Worm (Caenorhabditis elegans): Measurements from ENCODE around the gene ucr-2.1.

DNA sequence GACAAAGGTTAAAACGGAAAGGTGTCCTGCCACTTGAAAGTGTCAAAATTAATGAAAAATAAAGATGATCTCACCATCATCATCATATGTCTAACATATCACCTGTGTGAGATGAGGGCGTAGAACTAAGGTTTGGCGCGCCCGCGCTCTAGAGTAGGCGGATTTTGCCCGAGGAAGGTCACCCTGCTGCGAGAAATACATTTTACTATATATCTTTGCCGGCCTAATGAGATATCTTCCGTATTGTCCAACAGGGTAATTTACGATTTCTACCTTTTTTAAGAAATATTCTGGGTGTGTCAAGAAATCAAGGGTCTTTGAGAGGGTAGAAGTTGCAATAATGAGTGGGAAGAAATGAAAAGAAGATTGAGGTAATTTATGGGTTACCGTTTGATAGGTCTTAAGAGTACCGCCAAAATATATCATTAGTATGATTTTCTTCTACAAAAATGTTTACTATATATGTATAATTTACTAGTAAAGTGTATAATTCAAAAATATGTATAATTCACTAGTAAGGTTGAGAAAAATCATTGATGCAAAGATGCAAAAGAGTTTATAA is 10.2 kb upstream of the ucr-2.1 start:
- no peak for TF ChIP-seq elt-3 (tag; optimal IDR thresholded peaks at IDR 0.05)
- no peak for TF ChIP-seq tbx-2 (tag; optimal IDR thresholded peaks at IDR 0.05)
- TF ChIP-seq fkh-2 (tag; optimal IDR thresholded peaks at IDR 0.05), result no peak
- no peak for TF ChIP-seq skn-1 (tag; optimal IDR thresholded peaks at IDR 0.05)
- TF ChIP-seq aly-2 (tag; optimal IDR thresholded peaks at IDR 0.05), result no peak
- no peak for TF ChIP-seq lin-15B (tag; optimal IDR thresholded peaks at IDR 0.05)
- no peak for TF ChIP-seq pqm-1 (tag; optimal IDR thresholded peaks at IDR 0.05)
- TF ChIP-seq ZK546.5 (tag; optimal IDR thresholded peaks at IDR 0.05), result no peak
- no peak for TF ChIP-seq nhr-77 (tag; optimal IDR thresholded peaks at IDR 0.05)
